ENCODE assay signal across 1 fruit fly cellular context in genomic region chr3L:5579762-5580161, dm6.
TF ChIP-seq lines count a peak whose summit lies in the region.

No protein-coding gene starts in this region.

TF ChIP-seq in whole organism, prepupa, 60 proteins besides CTCF, POLR2A, EP300 and RAD21 (continued from another document):
- TF ChIP-seq topi (GFP tag; optimal IDR thresholded peaks at IDR 0.05; lab: Kevin White, UChicago): no peak
- TF ChIP-seq Eip75B (GFP tag; optimal IDR thresholded peaks at IDR 0.05; lab: Kevin White, UChicago): no peak
- peak; percentile 39 for TF ChIP-seq Hr4 (GFP tag; optimal IDR thresholded peaks at IDR 0.05; lab: Kevin White, UChicago)
- TF ChIP-seq CG3919 (GFP tag; optimal IDR thresholded peaks at IDR 0.05; lab: Kevin White, UChicago): no peak
- peak; percentile 35 for TF ChIP-seq CG32006 (GFP tag; optimal IDR thresholded peaks at IDR 0.05; lab: Kevin White, UChicago)
- TF ChIP-seq CG8632 (GFP tag; optimal IDR thresholded peaks at IDR 0.05; lab: Kevin White, UChicago): no peak
- TF ChIP-seq CG4318 (GFP tag; optimal IDR thresholded peaks at IDR 0.05; lab: Kevin White, UChicago): no peak
- TF ChIP-seq pdm3 (GFP tag; optimal IDR thresholded peaks at IDR 0.05; lab: Kevin White, UChicago): no peak
- peak; percentile 57 for TF ChIP-seq Lpt (GFP tag; optimal IDR thresholded peaks at IDR 0.05; lab: Kevin White, UChicago)
- no peak for TF ChIP-seq CG9139 (GFP tag; optimal IDR thresholded peaks at IDR 0.05; lab: Kevin White, UChicago)
- TF ChIP-seq CG8319 (GFP tag; optimal IDR thresholded peaks at IDR 0.05; lab: Kevin White, UChicago): no peak
- no peak for TF ChIP-seq Sox15 (GFP tag; optimal IDR thresholded peaks at IDR 0.05; lab: Kevin White, UChicago)
- no peak for TF ChIP-seq CG10669 (GFP tag; optimal IDR thresholded peaks at IDR 0.05; lab: Kevin White, UChicago)
- TF ChIP-seq Met (GFP tag; optimal IDR thresholded peaks at IDR 0.05; lab: Kevin White, UChicago): no peak
- TF ChIP-seq CG11294 (GFP tag; IDR thresholded peaks at IDR 0.05; lab: Robert Waterston, UW): peak; percentile 39; the same call in 1 of the 2 replicates
- TF ChIP-seq achi (GFP tag; optimal IDR thresholded peaks at IDR 0.05; lab: Kevin White, UChicago): no peak
- TF ChIP-seq Blimp-1 (GFP tag; optimal IDR thresholded peaks at IDR 0.05; lab: Kevin White, UChicago): no peak
- peak; percentile 54 for TF ChIP-seq net (GFP tag; optimal IDR thresholded peaks at IDR 0.05; lab: Kevin White, UChicago)
- no peak for TF ChIP-seq CG1621 (tag; optimal IDR thresholded peaks at IDR 0.05; lab: Kevin White, UChicago)
- no peak for TF ChIP-seq svp (GFP tag; lab: Kevin White, UChicago)
- no peak for TF ChIP-seq Ets21C (GFP tag; optimal IDR thresholded peaks at IDR 0.05; lab: Kevin White, UChicago)
- TF ChIP-seq CG34406 (GFP tag; optimal IDR thresholded peaks at IDR 0.05; lab: Kevin White, UChicago): no peak
- peak; percentile 85 for TF ChIP-seq CG15336 (GFP tag; IDR thresholded peaks at IDR 0.05; lab: Robert Waterston, UW)
- no peak for TF ChIP-seq CG6792 (GFP tag; optimal IDR thresholded peaks at IDR 0.05; lab: Kevin White, UChicago)
- no peak for TF ChIP-seq Smox (GFP tag; optimal IDR thresholded peaks at IDR 0.05; lab: Kevin White, UChicago)
- no peak for TF ChIP-seq Ets96B (tag; optimal IDR thresholded peaks at IDR 0.05; lab: Kevin White, UChicago)
- no peak for TF ChIP-seq CG11762 (GFP tag; optimal IDR thresholded peaks at IDR 0.05; lab: Kevin White, UChicago; ENCODE audit: insufficient read depth)
- no peak for TF ChIP-seq cyc (GFP tag; optimal IDR thresholded peaks at IDR 0.05; lab: Kevin White, UChicago)
- no peak for TF ChIP-seq CG3032 (tag; optimal IDR thresholded peaks at IDR 0.05; lab: Kevin White, UChicago)
- TF ChIP-seq Sox14 (GFP tag; optimal IDR thresholded peaks at IDR 0.05; lab: Kevin White, UChicago): no peak
- TF ChIP-seq CG6276 (GFP tag; optimal IDR thresholded peaks at IDR 0.05; lab: Kevin White, UChicago): peak; percentile 92
- TF ChIP-seq CG8119 (GFP tag; IDR thresholded peaks at IDR 0.05; lab: Robert Waterston, UW): peak; percentile 92
- TF ChIP-seq CG11902 (GFP tag; optimal IDR thresholded peaks at IDR 0.05; lab: Kevin White, UChicago): no peak
- TF ChIP-seq Eip93F (GFP tag; optimal IDR thresholded peaks at IDR 0.05; lab: Kevin White, UChicago): no peak
TF ChIP-seq in whole organism, prepupa: peak in this region for 14.
